Worm (Caenorhabditis elegans) whole organism, L4/young adult: ENCODE data around the gene R102.1.
A peak's percentile ranks its signal among the peaks of the same experiment; 100 is the strongest.

Experiments used
- W03F9.2 ChIP-seq: fragments of 150-350 bp; optimal IDR thresholded peaks from 2 replicates; lab custom pipeline; 2014; ENCODE audit warnings: missing biosample characterization, missing genetic modification characterization
- dao-5 ChIP-seq: sonication (generic microtip); optimal IDR thresholded peaks from 2 replicates; lab custom pipeline; 2016; ENCODE audit warnings: missing genotype, missing genetic modification characterization, moderate library complexity, missing compliant biosample characterization
- him-1 ChIP-seq: sonication (generic microtip); optimal IDR thresholded peaks from 2 replicates; lab custom pipeline; 2016; ENCODE audit warnings: missing genotype, missing genetic modification reagents, missing genetic modification characterization, missing compliant biosample characterization

R102.1 gene

ce11 chrIV:10688972-10689567, 3.2 kb downstream of the R102.1 start, which contains the start of gene R102.3:
R102.3 (plus strand) TSS chrIV:10689517.
- TF ChIP-seq him-1 (tag; lab: Kevin White, UChicago) = no peak
- no peak for TF ChIP-seq W03F9.2 (tag; lab: Kevin White, UChicago)
- TF ChIP-seq dao-5 (tag; lab: Kevin White, UChicago) = no peak

ce11 chrIV:10690139-10690538, 4.3 kb downstream of the R102.1 start, which contains the start of gene R102.8:
R102.8 (minus strand) TSS chrIV:10690239.
- TF ChIP-seq W03F9.2 (tag; lab: Kevin White, UChicago) (no peak), dao-5 (tag; lab: Kevin White, UChicago) (no peak), him-1 (tag; lab: Kevin White, UChicago) (no peak)

ce11 chrIV:10695203-10695602, 9.4 kb downstream of the R102.1 start, which contains the start of gene R102.4:
R102.4 (minus strand) TSS chrIV:10695303.
- TF ChIP-seq dao-5 (tag; lab: Kevin White, UChicago) (no peak), W03F9.2 (tag; lab: Kevin White, UChicago) (no peak), him-1 (tag; lab: Kevin White, UChicago) (no peak)

ce11 chrIV:10697022-10697979, 11.5 kb downstream of the R102.1 start, which contains the start of gene allo-1:
allo-1 (minus strand) TSS chrIV:10697072.
- TF ChIP-seq W03F9.2 (tag; lab: Kevin White, UChicago) = peak; percentile 62
- TF ChIP-seq him-1 (tag; lab: Kevin White, UChicago) = no peak

- TF ChIP-seq him-1 (tag; lab: Kevin White, UChicago) = no peak
- no peak for TF ChIP-seq dao-5 (tag; lab: Kevin White, UChicago)
- TF ChIP-seq W03F9.2 (tag; lab: Kevin White, UChicago) = no peak
Measured at ce11 chrIV:10698486-10698885, 12.6 kb downstream of the R102.1 start.

- TF ChIP-seq dao-5 (tag; lab: Kevin White, UChicago) (no peak), W03F9.2 (tag; lab: Kevin White, UChicago) (no peak), him-1 (tag; lab: Kevin White, UChicago) (no peak)
Measured at ce11 chrIV:10699000-10699399, 13.2 kb downstream of the R102.1 start.

ce11 chrIV:10699660-10700059, 13.8 kb downstream of the R102.1 start, which contains the start of gene R102.11:
R102.11 (minus strand) TSS chrIV:10699760.
- TF ChIP-seq dao-5 (tag; lab: Kevin White, UChicago) (no peak), him-1 (tag; lab: Kevin White, UChicago) (no peak), W03F9.2 (tag; lab: Kevin White, UChicago) (no peak)

- TF ChIP-seq W03F9.2 (tag; lab: Kevin White, UChicago) (no peak), him-1 (tag; lab: Kevin White, UChicago) (no peak)
Measured at ce11 chrIV:10701866-10702458, 16.1 kb downstream of the R102.1 start.

ce11 chrIV:10705176-10705575, 19.3 kb downstream of the R102.1 start, which contains the start of gene R102.10:
R102.10 (plus strand) TSS chrIV:10705476.
- TF ChIP-seq dao-5 (tag; lab: Kevin White, UChicago) (no peak), W03F9.2 (tag; lab: Kevin White, UChicago) (no peak), him-1 (tag; lab: Kevin White, UChicago) (no peak)

ce11 chrIV:10706090-10706489, 20.2 kb downstream of the R102.1 start, which contains the start of gene R102.6:
R102.6 (minus strand) TSS chrIV:10706190.
- TF ChIP-seq W03F9.2 (tag; lab: Kevin White, UChicago) = no peak
- no peak for TF ChIP-seq dao-5 (tag; lab: Kevin White, UChicago)
- no peak for TF ChIP-seq him-1 (tag; lab: Kevin White, UChicago)

ce11 chrIV:10711729-10712128, 25.9 kb downstream of the R102.1 start, which contains the start of gene glb-21:
glb-21 (minus strand) TSS chrIV:10711794.
- TF ChIP-seq W03F9.2 (tag; lab: Kevin White, UChicago) = no peak
- TF ChIP-seq him-1 (tag; lab: Kevin White, UChicago) = no peak
- no peak for TF ChIP-seq dao-5 (tag; lab: Kevin White, UChicago)

- TF ChIP-seq him-1 (tag; lab: Kevin White, UChicago) (no peak), W03F9.2 (tag; lab: Kevin White, UChicago) (no peak), dao-5 (tag; lab: Kevin White, UChicago) (no peak)
Measured at ce11 chrIV:10714594-10714993, 28.7 kb downstream of the R102.1 start.
